Fruit fly (Drosophila melanogaster) whole organism, prepupa: ENCODE results near the gene CG6321.

Experiments used
- CG10631 ChIP-seq: fragments of 200-800 bp; sonication (Bioruptor generic); optimal IDR thresholded peaks from 2 replicates; lab custom pipeline; 2016; ENCODE audit warnings: missing biosample characterization, missing genetic modification characterization
- CG10669 ChIP-seq: fragments of 200-800 bp; sonication (Bioruptor generic); optimal IDR thresholded peaks from 3 replicates; lab custom pipeline; 2018; ENCODE audit warnings: missing biosample characterization, mild to moderate bottlenecking, missing genetic modification characterization, moderate library complexity
- CG11294 ChIP-seq: fragments of 200-800 bp; sonication (Bioruptor generic); IDR thresholded peaks from 2 replicates; pipeline ENCODE4 v1.3.6; 2022; ENCODE audit warnings: missing biosample characterization, missing genetic modification characterization
- CG11902 ChIP-seq: fragments of 200-800 bp; sonication (Bioruptor generic); optimal IDR thresholded peaks from 3 replicates; lab custom pipeline; 2016; ENCODE audit warnings: missing biosample characterization, missing genetic modification characterization
- CG15336 ChIP-seq: fragments of 200-800 bp; sonication (Bioruptor generic); IDR thresholded peaks from 2 replicates; pipeline ENCODE4 v1.3.6; 2022; ENCODE audit warnings: missing biosample characterization, missing genetic modification characterization
- CG1621 ChIP-seq: fragments of 200-800 bp; sonication (Bioruptor generic); optimal IDR thresholded peaks from 3 replicates; lab custom pipeline; 2018; ENCODE audit warnings: missing biosample characterization, mild to moderate bottlenecking, missing genetic modification characterization
- CG16779 ChIP-seq: fragments of 200-800 bp; sonication (Bioruptor generic); optimal IDR thresholded peaks from 3 replicates; lab custom pipeline; 2017; ENCODE audit warnings: missing biosample characterization, mild to moderate bottlenecking, missing genetic modification characterization
- CG3032 ChIP-seq: fragments of 200-800 bp; optimal IDR thresholded peaks from 2 replicates; lab custom pipeline; 2019; ENCODE audit warnings: missing biosample characterization, mild to moderate bottlenecking, missing genetic modification characterization, moderate library complexity
- CG31627 ChIP-seq: fragments of 200-800 bp; sonication (Bioruptor generic); optimal IDR thresholded peaks from 3 replicates; lab custom pipeline; 2016; ENCODE audit warnings: missing biosample characterization, missing genetic modification characterization
- CG34406 ChIP-seq: fragments of 200-800 bp; sonication (Bioruptor generic); optimal IDR thresholded peaks from 3 replicates; lab custom pipeline; 2016; ENCODE audit warnings: missing biosample characterization, missing genetic modification characterization
- CG3919 ChIP-seq: fragments of 200-800 bp; sonication (Bioruptor generic); optimal IDR thresholded peaks from 3 replicates; lab custom pipeline; 2016; ENCODE audit warnings: missing biosample characterization, missing genetic modification characterization
- CG4318 ChIP-seq: fragments of 200-800 bp; sonication (Bioruptor generic); optimal IDR thresholded peaks from 3 replicates; lab custom pipeline; 2017; ENCODE audit warnings: missing biosample characterization, mild to moderate bottlenecking, missing genetic modification characterization
- CG6276 ChIP-seq: fragments of 200-800 bp; sonication (Bioruptor generic); optimal IDR thresholded peaks from 2 replicates; lab custom pipeline; 2017; ENCODE audit warnings: missing biosample characterization, mild to moderate bottlenecking, missing genetic modification characterization
- CG6792 ChIP-seq: fragments of 200-800 bp; sonication (Bioruptor generic); optimal IDR thresholded peaks from 3 replicates; lab custom pipeline; 2016; ENCODE audit warnings: missing biosample characterization, missing genetic modification characterization
- CG7368 ChIP-seq: fragments of 200-800 bp; sonication (Bioruptor generic); optimal IDR thresholded peaks from 3 replicates; lab custom pipeline; 2016; ENCODE audit warnings: missing biosample characterization, missing genetic modification characterization
- CG8119 ChIP-seq: fragments of 200-800 bp; sonication (Bioruptor generic); IDR thresholded peaks from 3 replicates; pipeline ENCODE4 v1.3.6; 2022; ENCODE audit warnings: missing biosample characterization, missing genetic modification characterization
- CG8319 ChIP-seq: fragments of 200-800 bp; sonication (Bioruptor generic); optimal IDR thresholded peaks from 3 replicates; lab custom pipeline; 2016; ENCODE audit warnings: missing biosample characterization, missing genetic modification characterization
- CG8632 ChIP-seq: fragments of 200-800 bp; sonication (Bioruptor generic); optimal IDR thresholded peaks from 3 replicates; lab custom pipeline; 2016; ENCODE audit warnings: missing biosample characterization, missing genetic modification characterization
- CG9139 ChIP-seq: fragments of 200-800 bp; sonication (Bioruptor generic); optimal IDR thresholded peaks from 3 replicates; lab custom pipeline; 2017; ENCODE audit warnings: missing biosample characterization, mild to moderate bottlenecking, missing genetic modification characterization
- Eip75B ChIP-seq: fragments of 200-800 bp; sonication (Bioruptor generic); optimal IDR thresholded peaks from 3 replicates; lab custom pipeline; 2016; ENCODE audit warnings: missing biosample characterization, missing genetic modification characterization
- Ets21C ChIP-seq: fragments of 200-800 bp; sonication (Bioruptor generic); optimal IDR thresholded peaks from 3 replicates; lab custom pipeline; 2016; ENCODE audit warnings: missing biosample characterization, missing genetic modification characterization
- Gug ChIP-seq: fragments of 200-800 bp; sonication (Bioruptor generic); IDR thresholded peaks from 2 replicates; pipeline ENCODE4 v1.3.6; 2022; ENCODE audit warnings: missing biosample characterization, missing genetic modification characterization
- Hr38 ChIP-seq: sonication (Bioruptor generic); optimal IDR thresholded peaks from 2 replicates; lab custom pipeline; 2016; ENCODE audit warnings: missing biosample characterization, missing genetic modification characterization
- Hr39 ChIP-seq: fragments of 200-800 bp; sonication (Bioruptor generic); optimal IDR thresholded peaks from 2 replicates; lab custom pipeline; 2016; ENCODE audit warnings: missing biosample characterization, missing genetic modification characterization
- Hr4 ChIP-seq: fragments of 200-800 bp; sonication (Bioruptor generic); optimal IDR thresholded peaks from 3 replicates; lab custom pipeline; 2016; ENCODE audit warnings: missing biosample characterization, missing genetic modification characterization
- Lpt ChIP-seq: fragments of 200-800 bp; sonication (Bioruptor generic); optimal IDR thresholded peaks from 3 replicates; lab custom pipeline; 2016; ENCODE audit warnings: missing biosample characterization, missing genetic modification characterization
- Met ChIP-seq: fragments of 200-800 bp; sonication (Bioruptor generic); optimal IDR thresholded peaks from 3 replicates; lab custom pipeline; 2016; ENCODE audit warnings: missing biosample characterization, missing genetic modification characterization
- OdsH ChIP-seq: fragments of 200-800 bp; sonication (Bioruptor generic); optimal IDR thresholded peaks from 3 replicates; lab custom pipeline; 2016; ENCODE audit warnings: missing biosample characterization, missing genetic modification characterization
- Smox ChIP-seq: fragments of 200-800 bp; sonication (Bioruptor generic); optimal IDR thresholded peaks from 3 replicates; lab custom pipeline; 2016; ENCODE audit warnings: missing biosample characterization, missing genetic modification characterization
- Sox14 ChIP-seq: fragments of 200-800 bp; sonication (Bioruptor generic); optimal IDR thresholded peaks from 3 replicates; lab custom pipeline; 2016; ENCODE audit warnings: missing biosample characterization, missing genetic modification characterization
- achi ChIP-seq: fragments of 200-800 bp; sonication (Bioruptor generic); optimal IDR thresholded peaks from 3 replicates; lab custom pipeline; 2016; ENCODE audit warnings: missing biosample characterization, missing genetic modification characterization
- cyc ChIP-seq: fragments of 200-800 bp; sonication (Bioruptor generic); optimal IDR thresholded peaks from 3 replicates; lab custom pipeline; 2016; ENCODE audit warnings: missing biosample characterization, missing genetic modification characterization
- dac ChIP-seq: fragments of 200-800 bp; sonication (Bioruptor generic); optimal IDR thresholded peaks from 2 replicates; lab custom pipeline; 2017; ENCODE audit warnings: missing biosample characterization, mild to moderate bottlenecking, missing genetic modification characterization
- dsx ChIP-seq: fragments of 200-800 bp; optimal IDR thresholded peaks from 3 replicates; lab custom pipeline; 2019; ENCODE audit warnings: missing biosample characterization, mild to moderate bottlenecking, missing genetic modification characterization, moderate library complexity; ENCODE audit not compliant: poor library complexity, severe bottlenecking
- eg ChIP-seq: fragments of 200-800 bp; sonication (Bioruptor generic); IDR thresholded peaks from 3 replicates; pipeline ENCODE4 v1.3.6; 2022; ENCODE audit warnings: missing biosample characterization, missing genetic modification characterization
- esn ChIP-seq: fragments of 200-800 bp; sonication (Bioruptor generic); optimal IDR thresholded peaks from 2 replicates; lab custom pipeline; 2016; ENCODE audit warnings: missing biosample characterization, mild to moderate bottlenecking, missing genetic modification characterization, moderate library complexity
- fd59A ChIP-seq: fragments of 200-800 bp; sonication (Bioruptor generic); optimal IDR thresholded peaks from 2 replicates; lab custom pipeline; 2017; ENCODE audit warnings: missing biosample characterization, mild to moderate bottlenecking, missing genetic modification characterization, missing genetic modification reagents
- fkh ChIP-seq: fragments of 200-800 bp; sonication (Bioruptor generic); optimal IDR thresholded peaks from 3 replicates; lab custom pipeline; 2017; ENCODE audit warnings: missing biosample characterization, mild to moderate bottlenecking, missing genetic modification characterization, moderate library complexity
- lz ChIP-seq: fragments of 200-800 bp; sonication (Bioruptor generic); optimal IDR thresholded peaks from 3 replicates; lab custom pipeline; 2016; ENCODE audit warnings: missing biosample characterization, missing genetic modification characterization
- net ChIP-seq: fragments of 200-800 bp; sonication (Bioruptor generic); optimal IDR thresholded peaks from 3 replicates; lab custom pipeline; 2016; ENCODE audit warnings: missing biosample characterization, missing genetic modification characterization
- pdm3 ChIP-seq: fragments of 200-800 bp; sonication (Bioruptor generic); optimal IDR thresholded peaks from 3 replicates; lab custom pipeline; 2016; ENCODE audit warnings: missing biosample characterization, missing genetic modification characterization
- salr ChIP-seq, 2 experiments: fragments of 200-800 bp; sonication (Bioruptor generic); optimal IDR thresholded peaks; 3 replicates each; lab custom pipeline; 2016 to 2018; ENCODE audit warnings: missing biosample characterization in 2 of 2, missing genetic modification characterization in 2 of 2, mild to moderate bottlenecking in 1 of 2
- spab ChIP-seq: fragments of 200-800 bp; sonication (Bioruptor generic); optimal IDR thresholded peaks from 2 replicates; lab custom pipeline; 2017; ENCODE audit warnings: missing biosample characterization, mild to moderate bottlenecking, missing genetic modification characterization, missing genetic modification reagents
- ss ChIP-seq, 2 experiments: fragments of 200-800 bp; sonication (Bioruptor generic); optimal IDR thresholded peaks; 2 replicates in 1 of 2; 3 replicates in 1 of 2; lab custom pipeline; 2017 to 2018; ENCODE audit warnings: mild to moderate bottlenecking in 2 of 2, missing biosample characterization in 2 of 2, missing genetic modification characterization in 2 of 2, moderate library complexity in 1 of 2
- svp ChIP-seq: fragments of 200-800 bp; sonication (Bioruptor generic); peaks from one replicate; lab custom pipeline; 2016; ENCODE audit warnings: missing biosample characterization, missing genetic modification characterization
- vri ChIP-seq: fragments of 200-800 bp; sonication (Bioruptor generic); optimal IDR thresholded peaks from 3 replicates; lab custom pipeline; 2016; ENCODE audit warnings: missing biosample characterization, mild to moderate bottlenecking, missing genetic modification characterization

The CG6321 gene

dm6 chr3L:11041193-11041592, 19.8 kb downstream of the CG6321 start:
- TF ChIP-seq CG10669 (GFP tag; lab: Kevin White, UChicago), result no peak
- no peak for TF ChIP-seq lz (GFP tag; lab: Kevin White, UChicago)
- no peak for TF ChIP-seq CG6792
- no peak for TF ChIP-seq CG9139 (GFP tag; lab: Kevin White, UChicago)
- TF ChIP-seq CG15336, result no peak
- TF ChIP-seq CG11294 (GFP tag; lab: Robert Waterston, UW), result no peak
- no peak for TF ChIP-seq CG3919 (GFP tag; lab: Kevin White, UChicago)
- no peak for TF ChIP-seq Sox14 (GFP tag; lab: Kevin White, UChicago)

- TF ChIP-seq CG3032, result no peak
- TF ChIP-seq vri (GFP tag; lab: Kevin White, UChicago), result peak; percentile 63
Observed at dm6 chr3L:11035039-11035438, 26.0 kb downstream of the CG6321 start.

dm6 chr3L:11033327-11033975, 27.6 kb downstream of the CG6321 start:
- TF ChIP-seq CG8319 (GFP tag; lab: Kevin White, UChicago) (peak; percentile 31), CG15336 (peak; percentile 86), CG6276 (GFP tag; lab: Kevin White, UChicago) (peak; percentile 76), fd59A (GFP tag; lab: Kevin White, UChicago) (peak; percentile 64), cyc (GFP tag; lab: Kevin White, UChicago) (peak; percentile 54), CG1621 (tag; lab: Kevin White, UChicago) (peak; percentile 74), dac (GFP tag; lab: Kevin White, UChicago) (peak; percentile 61), Lpt (GFP tag; lab: Kevin White, UChicago) (peak; percentile 71), CG7368 (peak; percentile 32), Sox14 (GFP tag; lab: Kevin White, UChicago) (peak; percentile 69), CG3919 (GFP tag; lab: Kevin White, UChicago) (peak; percentile 71), Hr4 (GFP tag; lab: Kevin White, UChicago) (peak; percentile 89), Met (peak; percentile 82), CG6792 (peak; percentile 59), esn (GFP tag; lab: Kevin White, UChicago) (peak; percentile 81), ss (GFP tag; optimal IDR thresholded peaks at IDR 0.05; lab: Kevin White, UChicago) (peak; percentile 74 to 78), net (GFP tag; lab: Kevin White, UChicago) (peak; percentile 64), OdsH (GFP tag; lab: Kevin White, UChicago) (peak; percentile 80), Hr39 (GFP tag; lab: Kevin White, UChicago) (peak; percentile 65), fkh (GFP tag; lab: Kevin White, UChicago) (no peak), CG10631 (peak; percentile 80), CG4318 (peak; percentile 40), achi (GFP tag; lab: Kevin White, UChicago) (peak; percentile 76), svp (GFP tag; lab: Kevin White, UChicago) (peak; percentile 89), CG34406 (GFP tag; lab: Kevin White, UChicago) (peak; percentile 60), Eip75B (GFP tag; lab: Kevin White, UChicago) (peak; percentile 79), CG8632 (GFP tag; lab: Kevin White, UChicago) (peak; percentile 59), Gug (GFP tag; lab: Robert Waterston, UW) (peak; percentile 78), CG11902 (GFP tag; lab: Kevin White, UChicago) (peak; percentile 34), pdm3 (peak; percentile 67), Hr38 (GFP tag; lab: Kevin White, UChicago) (no peak), CG3032 (peak; percentile 79), CG31627 (GFP tag; lab: Kevin White, UChicago) (peak; percentile 60), dsx (GFP tag; lab: Kevin White, UChicago) (peak; percentile 82), Ets21C (GFP tag; lab: Kevin White, UChicago) (peak; percentile 36), CG8119 (GFP tag; lab: Robert Waterston, UW) (peak; percentile 88), lz (GFP tag; lab: Kevin White, UChicago) (peak; percentile 68), Smox (GFP tag; lab: Kevin White, UChicago) (peak; percentile 68), salr (GFP tag; optimal IDR thresholded peaks at IDR 0.05; lab: Kevin White, UChicago) (peak; percentile 33 to 46), CG9139 (GFP tag; lab: Kevin White, UChicago) (peak; percentile 59), eg (GFP tag; lab: Robert Waterston, UW) (peak; percentile 85), CG16779 (tag; lab: Kevin White, UChicago) (peak; percentile 50), spab (peak; percentile 81), vri (GFP tag; lab: Kevin White, UChicago) (peak; percentile 61)
